Fruit fly (Drosophila melanogaster): ENCODE measurements around the gene xit.

dm6 chrX:6790944-6791343 lies 29.9 kb upstream of the xit start:
- TF ChIP-seq CG12744 (GFP tag; optimal IDR thresholded peaks at IDR 0.05) (no peak), Bgb (GFP tag; IDR thresholded peaks at IDR 0.05; ENCODE audit: partially characterized antibody) (no peak), CG11085 (GFP tag; IDR thresholded peaks at IDR 0.05) (no peak)
